Worm (Caenorhabditis elegans): ENCODE results near the gene C07E3.4.

The C07E3.4 gene

ce11 chrII:10382247-10382646, 21.7 kb downstream of the C07E3.4 start (continued):
- TF ChIP-seq egrh-3 (GFP tag; IDR thresholded peaks at IDR 0.05) = peak; percentile 65; the same call in 1 of the 2 replicates
- TF ChIP-seq Y56A3A.18 (GFP tag; IDR thresholded peaks at IDR 0.05) = peak; percentile 64; the same call in 1 of the 2 replicates
- no peak for TF ChIP-seq ekl-4 (GFP tag; IDR thresholded peaks at IDR 0.05)
- TF ChIP-seq mcd-1 (GFP tag; IDR thresholded peaks at IDR 0.05) = peak; percentile 51; the same call in 1 of the 2 replicates
- no peak for TF ChIP-seq hrde-1 (tag; optimal IDR thresholded peaks at IDR 0.05; ENCODE audit: borderline replicate concordance)
- no peak for TF ChIP-seq F39B2.1 (GFP tag; IDR thresholded peaks at IDR 0.05)
- TF ChIP-seq dox-1 (GFP tag; IDR thresholded peaks at IDR 0.05) = peak; percentile 73
- no peak for TF ChIP-seq repo-1 (tag; optimal IDR thresholded peaks at IDR 0.05)
- TF ChIP-seq lin-26 (GFP tag; IDR thresholded peaks at IDR 0.05) = no peak

ce11 chrII:10384680-10385383, 24.2 kb downstream of the C07E3.4 start, which contains the start of gene ztf-27:
TSS of gene ztf-27 (plus strand) at chrII:10385333.
- no peak for TF ChIP-seq cebp-1 (GFP tag; IDR thresholded peaks at IDR 0.05)
- TF ChIP-seq cebp-1 (tag; optimal IDR thresholded peaks at IDR 0.05) = peak; percentile 25
- TF ChIP-seq snpc-3.4 (tag; optimal IDR thresholded peaks at IDR 0.05) = no peak
- TF ChIP-seq athp-1 (tag; optimal IDR thresholded peaks at IDR 0.05) = no peak
- peak; percentile 54; the same call in 1 of the 2 replicates for TF ChIP-seq zfh-2 (GFP tag; conservative IDR thresholded peaks at IDR 0.05)
- TF ChIP-seq nhr-80 (tag; optimal IDR thresholded peaks at IDR 0.05) = peak; percentile 32

ce11 chrII:10388041-10388706, 27.6 kb downstream of the C07E3.4 start:
- peak; percentile 45 for TF ChIP-seq ztf-18 (tag; optimal IDR thresholded peaks at IDR 0.05)
- TF ChIP-seq mcd-1 (GFP tag; IDR thresholded peaks at IDR 0.05) = peak; percentile 46; the same call in 1 of the 2 replicates
- peak; percentile 74 for TF ChIP-seq ceh-100 (GFP tag; IDR thresholded peaks at IDR 0.05)
- no peak for TF ChIP-seq mxl-1 (tag; optimal IDR thresholded peaks at IDR 0.05)
- no peak for TF ChIP-seq Y67H2A.10 (GFP tag; conservative IDR thresholded peaks at IDR 0.05)
- TF ChIP-seq tbp1 (GFP tag; optimal IDR thresholded peaks at IDR 0.05) = peak; percentile 58
- peak; percentile 51 for TF ChIP-seq F33H1.4 (GFP tag; IDR thresholded peaks at IDR 0.05)
- TF ChIP-seq dox-1 (GFP tag; IDR thresholded peaks at IDR 0.05) = peak; percentile 79
- TF ChIP-seq ekl-4 (GFP tag; IDR thresholded peaks at IDR 0.05) = peak; percentile 26; the same call in 1 of the 2 replicates
- no peak for TF ChIP-seq madf-3 (GFP tag; IDR thresholded peaks at IDR 0.05)
- TF ChIP-seq let-607 (tag; optimal IDR thresholded peaks at IDR 0.05) = peak in 1 of 2 experiments; percentile 35
- TF ChIP-seq ceh-27 (GFP tag; optimal IDR thresholded peaks at IDR 0.05) = peak; percentile 0
- TF ChIP-seq egl-44 (GFP tag; IDR thresholded peaks at IDR 0.05) = 0 out of 2 replicates have a peak, but pooled peaks have one; percentile 7
- TF ChIP-seq pha-4 (tag; optimal IDR thresholded peaks at IDR 0.05) = peak; percentile 54
- TF ChIP-seq tlf-1 (GFP tag; optimal IDR thresholded peaks at IDR 0.05) = peak; percentile 70
- TF ChIP-seq lin-40 (tag; optimal IDR thresholded peaks at IDR 0.05) = peak; percentile 59
- TF ChIP-seq cebp-1 (GFP tag; IDR thresholded peaks at IDR 0.05) = no peak
- TF ChIP-seq cebp-1 (tag; optimal IDR thresholded peaks at IDR 0.05) = peak; percentile 68
- peak; percentile 32 for TF ChIP-seq K12H6.12 (tag; optimal IDR thresholded peaks at IDR 0.05)
- TF ChIP-seq ztf-28 (GFP tag; IDR thresholded peaks at IDR 0.05) = 0 out of 2 replicates have a peak, but pooled peaks have one; percentile 59
- TF ChIP-seq F52B5.7 (tag; optimal IDR thresholded peaks at IDR 0.05) = no peak
- peak; percentile 66 for TF ChIP-seq madf-6 (GFP tag; IDR thresholded peaks at IDR 0.05)
- TF ChIP-seq F49E8.2 (tag; optimal IDR thresholded peaks at IDR 0.05; ENCODE audit: insufficient read depth) = peak; percentile 28
- TF ChIP-seq athp-1 (tag; optimal IDR thresholded peaks at IDR 0.05) = peak; percentile 67
- TF ChIP-seq snpc-4 (GFP tag; optimal IDR thresholded peaks at IDR 0.05) = no peak
- TF ChIP-seq snpc-4 (tag; optimal IDR thresholded peaks at IDR 0.05) = peak in 3 of 4 experiments; percentile 30 to 49 (median 43)
- TF ChIP-seq snpc-1.1 (tag; optimal IDR thresholded peaks at IDR 0.05; ENCODE audit: insufficient read depth) = peak; percentile 20
- TF ChIP-seq lsl-1 (GFP tag; optimal IDR thresholded peaks at IDR 0.05) = peak; percentile 57
- TF ChIP-seq nfyb-1 (GFP tag; IDR thresholded peaks at IDR 0.05) = 0 out of 2 replicates have a peak, but pooled peaks have one; percentile 14
- TF ChIP-seq C06A6.2 (GFP tag; conservative IDR thresholded peaks at IDR 0.05) = 0 out of 2 replicates have a peak, but pooled peaks have one; percentile 25
- TF ChIP-seq madf-10 (tag; optimal IDR thresholded peaks at IDR 0.05) = peak; percentile 46
- TF ChIP-seq somi-1 (GFP tag; optimal IDR thresholded peaks at IDR 0.05) = no peak

Measured in whole organism, young adult.